Worm (Caenorhabditis elegans): Measurements from ENCODE around the gene thoc-2.

The thoc-2 gene

ce11 chrIII:6418254-6418653 is 50.4 kb downstream of the thoc-2 start (continued):
- TF ChIP-seq xnd-1 (tag; optimal IDR thresholded peaks at IDR 0.05), result no peak

DNA sequence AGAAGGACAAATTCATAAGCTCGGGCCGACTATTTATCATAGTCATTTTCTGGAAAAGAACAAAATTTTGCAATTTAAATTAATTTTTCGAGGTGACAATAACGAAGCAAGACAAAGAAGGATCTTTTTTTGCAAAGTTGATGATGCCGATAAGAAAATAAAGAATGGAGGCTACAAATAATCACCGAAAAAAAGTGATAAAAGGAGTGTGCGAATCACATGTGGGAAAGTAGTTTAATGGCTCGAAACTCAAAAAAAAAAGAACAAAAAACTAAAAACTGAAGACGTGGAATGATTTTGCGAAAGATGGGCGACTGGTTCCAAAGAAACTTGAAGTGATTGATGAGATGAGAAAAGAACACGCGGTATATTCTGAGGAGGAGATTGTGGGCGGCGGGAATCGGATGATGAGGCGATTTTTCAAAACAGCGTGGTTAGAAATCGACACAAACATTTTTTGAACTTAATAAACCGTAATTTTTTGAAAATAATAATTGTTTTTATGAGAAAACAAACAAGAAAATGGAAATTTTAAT is 51.6 kb downstream of the thoc-2 start, which contains the start of gene atgl-1:
Gene atgl-1, minus strand, starts transcription at position 51 of the 536 bp plus-strand sequence.
- TF ChIP-seq rpc-1 (optimal IDR thresholded peaks at IDR 0.05), result no peak
- TF ChIP-seq rpc-1 (tag; optimal IDR thresholded peaks at IDR 0.05), result no peak
- TF ChIP-seq ceh-79 (tag; optimal IDR thresholded peaks at IDR 0.05), result no peak
- TF ChIP-seq nhr-80 (tag; optimal IDR thresholded peaks at IDR 0.05), result peak; percentile 12
- TF ChIP-seq dpl-1 (GFP tag; optimal IDR thresholded peaks at IDR 0.05), result no peak
- 0 out of 2 replicates have a peak, but pooled peaks have one; percentile 23 for TF ChIP-seq lin-26 (GFP tag; IDR thresholded peaks at IDR 0.05)

ce11 chrIII:6420201-6420600 is 52.4 kb downstream of the thoc-2 start:
- TF ChIP-seq somi-1 (GFP tag; optimal IDR thresholded peaks at IDR 0.05) (peak; percentile 18), lin-26 (GFP tag; IDR thresholded peaks at IDR 0.05) (0 out of 2 replicates have a peak, but pooled peaks have one; percentile 25), F57A8.1 (GFP tag; optimal IDR thresholded peaks at IDR 0.05) (no peak), hlh-12 (tag; optimal IDR thresholded peaks at IDR 0.05) (no peak), ama-1 (optimal IDR thresholded peaks at IDR 0.05) (peak; percentile 2), ama-1 (GFP tag; optimal IDR thresholded peaks at IDR 0.05) (no peak), C06A6.2 (GFP tag; conservative IDR thresholded peaks at IDR 0.05) (no peak), let-526 (GFP tag; IDR thresholded peaks at IDR 0.05) (no peak), ztf-18 (tag; optimal IDR thresholded peaks at IDR 0.05) (no peak), snpc-4 (GFP tag; optimal IDR thresholded peaks at IDR 0.05) (no peak), snpc-4 (tag; optimal IDR thresholded peaks at IDR 0.05) (no peak)

DNA sequence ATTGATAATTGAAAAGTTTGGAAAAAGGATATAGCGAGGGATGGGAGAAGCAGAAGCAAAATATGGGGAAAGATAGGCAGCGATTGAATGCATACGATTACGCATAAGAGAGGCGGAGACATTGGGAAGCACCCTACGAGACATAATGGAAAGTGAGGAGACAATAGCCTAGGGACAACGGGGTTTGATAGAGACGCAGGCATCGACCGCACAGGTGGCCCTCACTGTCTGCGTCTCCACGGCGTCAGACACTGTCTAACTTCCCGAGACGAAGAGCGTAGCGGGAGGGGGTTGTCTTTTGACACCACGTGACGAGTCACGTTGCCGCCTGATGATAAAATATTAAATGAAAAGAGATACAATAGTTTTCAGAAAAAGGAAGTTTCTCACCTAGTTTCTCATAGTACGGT is 53.2 kb downstream of the thoc-2 start:
- no peak for TF ChIP-seq xnd-1 (tag; optimal IDR thresholded peaks at IDR 0.05)
- no peak for TF ChIP-seq nhr-179 (tag; optimal IDR thresholded peaks at IDR 0.05)
- TF ChIP-seq nfyb-1 (GFP tag; IDR thresholded peaks at IDR 0.05), result peak; percentile 90
- no peak for TF ChIP-seq zim-3 (tag; optimal IDR thresholded peaks at IDR 0.05)
- TF ChIP-seq madf-6 (GFP tag; IDR thresholded peaks at IDR 0.05), result peak; percentile 50; the same call in 1 of the 2 replicates
- TF ChIP-seq F57A8.1 (GFP tag; optimal IDR thresholded peaks at IDR 0.05), result no peak
- peak; percentile 75 for TF ChIP-seq nhr-80 (tag; optimal IDR thresholded peaks at IDR 0.05)
- TF ChIP-seq lin-40 (tag; optimal IDR thresholded peaks at IDR 0.05), result peak; percentile 90
- TF ChIP-seq ztf-22 (GFP tag; optimal IDR thresholded peaks at IDR 0.05), result peak; percentile 60
- peak; percentile 68 for TF ChIP-seq K12H6.12 (tag; optimal IDR thresholded peaks at IDR 0.05)
- no peak for TF ChIP-seq T26A5.8 (tag; optimal IDR thresholded peaks at IDR 0.05)
- TF ChIP-seq C17E4.6 (GFP tag; IDR thresholded peaks at IDR 0.05), result no peak
- TF ChIP-seq snpc-3.4 (tag; optimal IDR thresholded peaks at IDR 0.05), result no peak
- TF ChIP-seq lag-1 (GFP tag; IDR thresholded peaks at IDR 0.05), result no peak
- TF ChIP-seq ekl-4 (GFP tag; IDR thresholded peaks at IDR 0.05), result peak; percentile 92
- peak; percentile 78 for TF ChIP-seq F22D6.2 (tag; optimal IDR thresholded peaks at IDR 0.05)
- TF ChIP-seq ztf-25 (GFP tag; IDR thresholded peaks at IDR 0.05), result no peak
- peak; percentile 88 for TF ChIP-seq somi-1 (GFP tag; optimal IDR thresholded peaks at IDR 0.05)
- TF ChIP-seq zfh-2 (GFP tag; conservative IDR thresholded peaks at IDR 0.05), result peak; percentile 97
- no peak for TF ChIP-seq B0261.1 (tag; optimal IDR thresholded peaks at IDR 0.05)
- TF ChIP-seq ceh-100 (GFP tag; IDR thresholded peaks at IDR 0.05), result peak; percentile 51
- TF ChIP-seq pbrm-1 (GFP tag; IDR thresholded peaks at IDR 0.05), result peak; percentile 80
- no peak for TF ChIP-seq him-1 (tag; optimal IDR thresholded peaks at IDR 0.05)
- TF ChIP-seq lin-54 (GFP tag; optimal IDR thresholded peaks at IDR 0.05), result peak; percentile 71
- TF ChIP-seq tbp1 (GFP tag; optimal IDR thresholded peaks at IDR 0.05), result peak; percentile 63
- TF ChIP-seq atf-7 (tag; optimal IDR thresholded peaks at IDR 0.05), result peak; percentile 85
- no peak for TF ChIP-seq nhr-90 (tag; optimal IDR thresholded peaks at IDR 0.05)
- no peak for TF ChIP-seq F37B4.10 (GFP tag; IDR thresholded peaks at IDR 0.05)
- TF ChIP-seq ztf-26 (tag; optimal IDR thresholded peaks at IDR 0.05), result peak; percentile 88
- peak; percentile 86 for TF ChIP-seq C06A6.2 (GFP tag; conservative IDR thresholded peaks at IDR 0.05)
- peak; percentile 38 for TF ChIP-seq ztf-18 (tag; optimal IDR thresholded peaks at IDR 0.05)
- peak; percentile 88 for TF ChIP-seq B0336.3 (GFP tag; IDR thresholded peaks at IDR 0.05)
- peak; percentile 76 for TF ChIP-seq gei-17 (GFP tag; optimal IDR thresholded peaks at IDR 0.05)
- TF ChIP-seq lin-35 (GFP tag; optimal IDR thresholded peaks at IDR 0.05), result peak in 1 of 3 experiments; percentile 23

Measured in whole organism, young adult.